Worm (Caenorhabditis elegans): ENCODE results near the gene zig-12.

DNA sequence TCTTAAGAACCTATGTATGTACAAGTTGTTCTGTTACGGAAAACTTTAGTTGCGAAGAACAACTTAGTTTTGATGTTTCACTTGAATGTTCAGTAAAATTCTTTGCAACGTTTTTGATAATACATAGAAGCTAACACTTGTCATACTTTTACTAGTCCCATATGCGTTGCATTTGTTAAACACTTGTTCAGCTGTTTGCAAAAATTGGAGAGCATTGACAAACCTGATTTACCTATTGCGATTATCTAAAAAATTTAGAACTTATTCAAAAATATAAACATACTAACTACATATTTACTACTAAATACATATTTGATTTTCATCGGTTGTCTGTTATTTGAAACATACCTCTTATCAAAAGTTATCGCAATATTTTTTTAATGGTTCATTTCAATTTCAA is 45.6 kb upstream of the zig-12 start:
- TF ChIP-seq ama-1 (optimal IDR thresholded peaks at IDR 0.05) (no peak), ets-7 (tag; optimal IDR thresholded peaks at IDR 0.05) (no peak), ceh-36 (tag; optimal IDR thresholded peaks at IDR 0.05) (no peak), ceh-13 (GFP tag; optimal IDR thresholded peaks at IDR 0.05) (no peak), pes-1 (GFP tag; IDR thresholded peaks at IDR 0.05) (no peak), tbx-11 (GFP tag; IDR thresholded peaks at IDR 0.05) (no peak), hmbx-1 (tag; optimal IDR thresholded peaks at IDR 0.05) (no peak), hnd-1 (tag; optimal IDR thresholded peaks at IDR 0.05) (no peak), flt-1 (GFP tag; IDR thresholded peaks at IDR 0.05) (no peak)
